Fruit fly (Drosophila melanogaster) whole organism, embryonic: ENCODE data around the gene CG8051.
A peak's percentile ranks its signal among the peaks of the same experiment; 100 is the strongest.

Experiments used
- ATbp ChIP-seq: fragments of 200-800 bp; sonication (Bioruptor generic); optimal IDR thresholded peaks from 2 replicates; lab custom pipeline; 2017; ENCODE audit warnings: missing biosample characterization, mild to moderate bottlenecking, missing genetic modification characterization, missing genetic modification reagents
- CG10267 ChIP-seq: fragments of 200-800 bp; sonication (Bioruptor generic); optimal IDR thresholded peaks from 2 replicates; lab custom pipeline; 2018; ENCODE audit warnings: missing biosample characterization, mild to moderate bottlenecking, missing genetic modification characterization, moderate library complexity
- CG11247 ChIP-seq: fragments of 200-800 bp; sonication (Bioruptor generic); IDR thresholded peaks from 2 replicates; pipeline ENCODE4 v1.3.6; 2022; ENCODE audit warnings: missing biosample characterization, missing genetic modification characterization
- CG12219 ChIP-seq: fragments of 200-800 bp; sonication (Bioruptor generic); optimal IDR thresholded peaks from 3 replicates; lab custom pipeline; 2018; ENCODE audit warnings: missing biosample characterization, mild to moderate bottlenecking, missing genetic modification characterization
- CG12236 ChIP-seq: fragments of 200-800 bp; sonication (Bioruptor generic); optimal IDR thresholded peaks from 2 replicates; lab custom pipeline; 2016; ENCODE audit warnings: missing biosample characterization, missing genetic modification characterization
- CG12299 ChIP-seq: fragments of 200-800 bp; sonication (Bioruptor generic); optimal IDR thresholded peaks from 2 replicates; lab custom pipeline; 2018; ENCODE audit warnings: missing biosample characterization, mild to moderate bottlenecking, missing genetic modification characterization
- CG1233 ChIP-seq: fragments of 200-800 bp; sonication (Bioruptor generic); optimal IDR thresholded peaks from 4 replicates; lab custom pipeline; 2018; ENCODE audit warnings: missing biosample characterization, mild to moderate bottlenecking, missing genetic modification characterization
- CG12659 ChIP-seq: fragments of 200-800 bp; sonication (Bioruptor generic); optimal IDR thresholded peaks from 3 replicates; lab custom pipeline; 2017; ENCODE audit warnings: mild to moderate bottlenecking, missing biosample characterization, missing genetic modification reagents, missing genetic modification characterization
- CG14014 ChIP-seq: fragments of 200-800 bp; sonication (Bioruptor generic); IDR thresholded peaks from 2 replicates; pipeline ENCODE4 v1.3.6; 2022; ENCODE audit warnings: missing biosample characterization, missing genetic modification characterization
- CG15269 ChIP-seq: fragments of 200-800 bp; sonication (Bioruptor generic); optimal IDR thresholded peaks from 2 replicates; lab custom pipeline; 2018; ENCODE audit warnings: missing biosample characterization, mild to moderate bottlenecking, missing genetic modification characterization, moderate library complexity
- CG1529 ChIP-seq: fragments of 200-800 bp; sonication (Bioruptor generic); optimal IDR thresholded peaks from 3 replicates; lab custom pipeline; 2018; ENCODE audit warnings: missing biosample characterization, missing genetic modification characterization
- CG15514 ChIP-seq: fragments of 200-800 bp; sonication (Bioruptor generic); optimal IDR thresholded peaks from 3 replicates; lab custom pipeline; 2017; ENCODE audit warnings: missing biosample characterization, missing genetic modification characterization, mild to moderate bottlenecking, moderate library complexity, missing genetic modification reagents
- CG17912 ChIP-seq: fragments of 200-800 bp; sonication (Bioruptor generic); optimal IDR thresholded peaks from 2 replicates; lab custom pipeline; 2018; ENCODE audit warnings: missing biosample characterization, mild to moderate bottlenecking, missing genetic modification characterization
- CG4404 ChIP-seq: fragments of 200-800 bp; sonication (Bioruptor generic); IDR thresholded peaks from 2 replicates; pipeline ENCODE4 v1.3.6; 2022; ENCODE audit warnings: missing biosample characterization, missing genetic modification characterization
- CG6254 ChIP-seq: fragments of 200-800 bp; sonication (Bioruptor generic); optimal IDR thresholded peaks from 3 replicates; lab custom pipeline; 2017; ENCODE audit warnings: mild to moderate bottlenecking, missing biosample characterization, missing genetic modification reagents, missing genetic modification characterization
- CG7357 ChIP-seq: fragments of 200-800 bp; sonication (Bioruptor generic); IDR thresholded peaks from 3 replicates; pipeline ENCODE4 v1.3.6; 2022; ENCODE audit warnings: missing biosample characterization, missing genetic modification characterization
- CG7556 ChIP-seq: fragments of 200-800 bp; sonication (Bioruptor generic); optimal IDR thresholded peaks from 2 replicates; lab custom pipeline; 2017; ENCODE audit warnings: missing biosample characterization, mild to moderate bottlenecking, missing genetic modification characterization
- CG9727 ChIP-seq: fragments of 200-800 bp; sonication (Bioruptor generic); optimal IDR thresholded peaks from 3 replicates; lab custom pipeline; 2017; ENCODE audit warnings: missing biosample characterization, mild to moderate bottlenecking, missing genetic modification characterization
- CoRest ChIP-seq: fragments of 200-800 bp; sonication (Bioruptor generic); optimal IDR thresholded peaks from 3 replicates; lab custom pipeline; 2018; ENCODE audit warnings: missing biosample characterization, mild to moderate bottlenecking, missing genetic modification characterization, moderate library complexity
- D19B ChIP-seq: fragments of 200-800 bp; sonication (Bioruptor generic); optimal IDR thresholded peaks from 2 replicates; lab custom pipeline; 2017; ENCODE audit warnings: missing biosample characterization, mild to moderate bottlenecking, missing genetic modification characterization
- Hr51 ChIP-seq, 2 experiments: fragments of 200-800 bp; sonication (Bioruptor generic); optimal IDR thresholded peaks; 2 replicates in 1 of 2; 3 replicates in 1 of 2; lab custom pipeline; 2016 to 2018; ENCODE audit warnings: missing biosample characterization in 2 of 2, missing genetic modification characterization in 2 of 2, mild to moderate bottlenecking in 1 of 2, moderate library complexity in 1 of 2
- MTF-1 ChIP-seq: fragments of 200-800 bp; sonication (Bioruptor generic); optimal IDR thresholded peaks from 2 replicates; lab custom pipeline; 2018; ENCODE audit warnings: missing biosample characterization, mild to moderate bottlenecking, missing genetic modification characterization, borderline replicate concordance
- Optix ChIP-seq: fragments of 200-800 bp; sonication (Bioruptor generic); IDR thresholded peaks from 3 replicates; pipeline ENCODE4 v1.3.6; 2022; ENCODE audit warnings: missing biosample characterization, missing genetic modification characterization
- Rx ChIP-seq: fragments of 200-800 bp; sonication (Bioruptor generic); IDR thresholded peaks from 2 replicates; pipeline ENCODE4 v1.3.6; 2022; ENCODE audit warnings: missing biosample characterization, missing genetic modification characterization
- Six4 ChIP-seq: fragments of 200-800 bp; sonication (Bioruptor generic); optimal IDR thresholded peaks from 2 replicates; lab custom pipeline; 2016; ENCODE audit warnings: missing biosample characterization, missing genetic modification characterization
- TFAM ChIP-seq: fragments of 200-800 bp; sonication (Bioruptor generic); optimal IDR thresholded peaks from 2 replicates; lab custom pipeline; 2017; ENCODE audit warnings: missing biosample characterization, missing genetic modification characterization, inconsistent platforms
- Taf1 ChIP-seq: fragments of 200-800 bp; sonication (Bioruptor generic); IDR thresholded peaks from 2 replicates; pipeline ENCODE4 v1.3.6; 2022; ENCODE audit warnings: missing biosample characterization, missing genetic modification characterization
- amos ChIP-seq: fragments of 200-800 bp; sonication (Bioruptor generic); IDR thresholded peaks from 2 replicates; pipeline ENCODE4 v1.3.6; 2022; ENCODE audit warnings: missing biosample characterization, missing genetic modification characterization; ENCODE audit not compliant: partially characterized antibody
- aop ChIP-seq: fragments of 200-800 bp; sonication (Bioruptor generic); IDR thresholded peaks from 2 replicates; pipeline ENCODE4 v1.3.6; 2022; ENCODE audit warnings: missing biosample characterization, missing genetic modification characterization
- az2 ChIP-seq: fragments of 200-800 bp; sonication (Bioruptor generic); optimal IDR thresholded peaks from 3 replicates; lab custom pipeline; 2016; ENCODE audit warnings: missing biosample characterization, missing genetic modification characterization
- caup ChIP-seq: fragments of 200-800 bp; sonication (Bioruptor generic); optimal IDR thresholded peaks from 3 replicates; lab custom pipeline; 2017; ENCODE audit warnings: missing biosample characterization, mild to moderate bottlenecking, missing genetic modification characterization, moderate library complexity; ENCODE audit not compliant: severe bottlenecking
- ci ChIP-seq: fragments of 200-800 bp; sonication (Bioruptor generic); IDR thresholded peaks from 3 replicates; pipeline ENCODE4 v1.3.6; 2022; ENCODE audit warnings: missing biosample characterization, missing genetic modification characterization
- en ChIP-seq: fragments of 200-800 bp; sonication (Bioruptor generic); optimal IDR thresholded peaks from 2 replicates; lab custom pipeline; 2016; ENCODE audit warnings: missing biosample characterization, missing genetic modification characterization
- fd64A ChIP-seq: fragments of 200-800 bp; sonication (Bioruptor generic); optimal IDR thresholded peaks from 3 replicates; lab custom pipeline; 2018; ENCODE audit warnings: missing biosample characterization, mild to moderate bottlenecking, missing genetic modification characterization
- gsb ChIP-seq: fragments of 200-800 bp; sonication (Bioruptor generic); IDR thresholded peaks from 2 replicates; pipeline ENCODE4 v1.3.6; 2022; ENCODE audit warnings: missing biosample characterization, missing genetic modification characterization
- gt ChIP-seq: fragments of 200-800 bp; sonication (Bioruptor generic); IDR thresholded peaks from 2 replicates; pipeline ENCODE4 v1.3.6; 2022; ENCODE audit warnings: missing biosample characterization, missing genetic modification characterization
- ham ChIP-seq: fragments of 200-800 bp; sonication (Bioruptor generic); IDR thresholded peaks from 2 replicates; pipeline ENCODE4 v1.3.6; 2022; ENCODE audit warnings: missing biosample characterization, missing genetic modification characterization
- lbe ChIP-seq: fragments of 200-800 bp; sonication (Bioruptor generic); optimal IDR thresholded peaks from 2 replicates; lab custom pipeline; 2016; ENCODE audit warnings: missing biosample characterization, mild to moderate bottlenecking, missing genetic modification characterization
- mam ChIP-seq: fragments of 200-800 bp; sonication (Bioruptor generic); optimal IDR thresholded peaks from 3 replicates; lab custom pipeline; 2016; ENCODE audit warnings: missing biosample characterization, missing genetic modification characterization
- nerfin-2 ChIP-seq: fragments of 200-800 bp; sonication (Bioruptor generic); IDR thresholded peaks from 2 replicates; pipeline ENCODE4 v1.3.6; 2022; ENCODE audit warnings: missing biosample characterization, missing genetic modification characterization; ENCODE audit not compliant: partially characterized antibody
- oc ChIP-seq: fragments of 200-800 bp; sonication (Bioruptor generic); optimal IDR thresholded peaks from 2 replicates; lab custom pipeline; 2018; ENCODE audit warnings: missing biosample characterization, mild to moderate bottlenecking, missing genetic modification characterization, moderate library complexity
- p53 ChIP-seq: fragments of 200-800 bp; sonication (Bioruptor generic); optimal IDR thresholded peaks from 2 replicates; lab custom pipeline; 2016; ENCODE audit warnings: missing biosample characterization, missing genetic modification characterization
- pb ChIP-seq: fragments of 200-800 bp; sonication (Bioruptor generic); optimal IDR thresholded peaks from 3 replicates; lab custom pipeline; 2016; ENCODE audit warnings: missing biosample characterization, missing genetic modification characterization
- prd ChIP-seq, 3 experiments: fragments of >200 bp in 2 of 3; fragments of 200-800 bp in 1 of 3; sonication (Bioruptor generic) in 1 of 3; optimal IDR thresholded peaks in 2 of 3; IDR thresholded peaks in 1 of 3; 2 replicates in 2 of 3; 3 replicates in 1 of 3; pipeline versions ENCODE4 v1.3.6 to Lab custom; 2017 to 2022; ENCODE audit warnings: missing biosample characterization in 1 of 3, missing genetic modification characterization in 1 of 3
- sc ChIP-seq, 3 experiments: fragments of >200 bp in 2 of 3; fragments of 200-800 bp in 1 of 3; sonication (Bioruptor generic) in 1 of 3; optimal IDR thresholded peaks; 2 replicates in 2 of 3; 3 replicates in 1 of 3; lab custom pipeline; 2017; ENCODE audit warnings: mild to moderate bottlenecking in 1 of 3, missing biosample characterization in 1 of 3, missing genetic modification characterization in 1 of 3, missing genetic modification reagents in 1 of 3
- sd ChIP-seq: fragments of 200-800 bp; sonication (Bioruptor generic); optimal IDR thresholded peaks from 3 replicates; lab custom pipeline; 2018; ENCODE audit warnings: missing biosample characterization, mild to moderate bottlenecking, missing genetic modification characterization, moderate library complexity
- shn ChIP-seq: fragments of 200-800 bp; sonication (Bioruptor generic); optimal IDR thresholded peaks from 3 replicates; lab custom pipeline; 2016; ENCODE audit warnings: missing biosample characterization, missing genetic modification characterization
- unc-4 ChIP-seq: fragments of 200-800 bp; sonication (Bioruptor generic); IDR thresholded peaks from 2 replicates; pipeline ENCODE4 v1.3.6; 2022; ENCODE audit warnings: missing biosample characterization, missing genetic modification characterization; ENCODE audit not compliant: partially characterized antibody
- wor ChIP-seq: fragments of 200-800 bp; sonication (Bioruptor generic); IDR thresholded peaks from 2 replicates; pipeline ENCODE4 v1.3.6; 2022; ENCODE audit warnings: missing biosample characterization, missing genetic modification characterization

The CG8051 gene

DNA sequence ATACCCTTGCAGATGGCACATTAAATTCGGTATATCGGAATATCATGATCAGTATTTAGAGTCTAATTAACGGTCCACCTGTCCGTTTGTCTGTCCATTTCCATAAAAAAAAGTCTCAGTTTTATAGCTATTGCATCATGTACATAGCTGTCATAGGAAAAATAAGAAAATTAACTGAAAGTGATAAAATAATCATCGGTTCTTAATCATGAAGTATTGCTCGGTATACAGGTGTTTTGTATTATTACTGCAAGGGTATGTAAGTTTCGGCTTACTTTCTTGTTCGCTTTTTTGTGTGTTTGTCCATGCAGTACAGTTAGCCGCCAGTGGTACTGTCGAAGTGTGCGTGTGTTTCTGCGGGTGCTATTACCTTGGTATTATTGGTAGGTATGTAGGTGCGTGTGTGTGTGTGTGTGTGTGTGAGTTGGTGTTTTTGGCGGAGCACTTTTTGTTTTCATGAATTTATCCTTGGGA is 46.9 kb upstream of the CG8051 start (continued):
- no peak for TF ChIP-seq ci (GFP tag; lab: Robert Waterston, UW)
- no peak for TF ChIP-seq Taf1
- no peak for TF ChIP-seq Six4 (GFP tag; lab: Kevin White, UChicago)
- TF ChIP-seq CG12659 (GFP tag; lab: Kevin White, UChicago) = peak; percentile 35
- TF ChIP-seq oc (tag; lab: Kevin White, UChicago) = no peak
- no peak for TF ChIP-seq CG11247 (GFP tag; lab: Robert Waterston, UW)
- TF ChIP-seq Rx (GFP tag; lab: Robert Waterston, UW) = no peak
- TF ChIP-seq CG6254 = peak; percentile 16
- TF ChIP-seq CG7556 (GFP tag; lab: Kevin White, UChicago) = peak; percentile 36
- TF ChIP-seq wor (GFP tag; lab: Robert Waterston, UW) = no peak
- TF ChIP-seq CG1529 (GFP tag; lab: Kevin White, UChicago) = peak; percentile 23
- TF ChIP-seq p53 (GFP tag; lab: Kevin White, UChicago) = no peak
- peak; percentile 55 for TF ChIP-seq az2 (GFP tag; lab: Kevin White, UChicago)
- TF ChIP-seq D19B (GFP tag; lab: Kevin White, UChicago) = peak; percentile 3
- peak in 1 of 2 experiments; percentile 50 for TF ChIP-seq Hr51 (GFP tag; optimal IDR thresholded peaks at IDR 0.05; lab: Kevin White, UChicago)
- TF ChIP-seq CoRest (tag; lab: Kevin White, UChicago) = peak; percentile 64
- TF ChIP-seq unc-4 = no peak
- no peak for TF ChIP-seq gsb (GFP tag; lab: Robert Waterston, UW)
- TF ChIP-seq Optix (GFP tag; lab: Robert Waterston, UW) = no peak
- TF ChIP-seq aop (GFP tag; lab: Robert Waterston, UW) = no peak
- TF ChIP-seq CG12236 (GFP tag; lab: Kevin White, UChicago) = peak; percentile 6
- no peak for TF ChIP-seq gt (GFP tag; lab: Robert Waterston, UW)
- peak; percentile 46; the same call in 1 of the 2 replicates for TF ChIP-seq CG14014 (GFP tag; lab: Robert Waterston, UW)
- no peak for TF ChIP-seq CG7357
- TF ChIP-seq sd (tag; lab: Kevin White, UChicago) = peak; percentile 6
- no peak for TF ChIP-seq CG17912 (GFP tag; lab: Kevin White, UChicago)
- peak; percentile 56 for TF ChIP-seq mam (GFP tag; lab: Kevin White, UChicago)
- no peak for TF ChIP-seq TFAM (GFP tag; lab: Kevin White, UChicago)
- no peak for TF ChIP-seq shn (GFP tag; lab: Kevin White, UChicago)
- peak; percentile 75 for TF ChIP-seq lbe (GFP tag; lab: Kevin White, UChicago)
- no peak for TF ChIP-seq prd (optimal IDR thresholded peaks at IDR 0.05; lab: Kevin White, UChicago)
- TF ChIP-seq prd (GFP tag; IDR thresholded peaks at IDR 0.05; lab: Robert Waterston, UW) = peak; percentile 18; the same call in 1 of the 3 replicates
- no peak for TF ChIP-seq MTF-1 (GFP tag; lab: Kevin White, UChicago)
- TF ChIP-seq CG9727 (GFP tag; lab: Kevin White, UChicago) = peak; percentile 57
- no peak for TF ChIP-seq amos (GFP tag; lab: Robert Waterston, UW)
- peak; percentile 27 for TF ChIP-seq caup (GFP tag; lab: Kevin White, UChicago)
- TF ChIP-seq en = peak; percentile 13
- TF ChIP-seq ATbp = peak; percentile 51
- no peak for TF ChIP-seq nerfin-2 (GFP tag; lab: Robert Waterston, UW)
- TF ChIP-seq fd64A (GFP tag; lab: Kevin White, UChicago) = no peak
- peak; percentile 31 for TF ChIP-seq CG10267
- no peak for TF ChIP-seq CG4404
- TF ChIP-seq sc (optimal IDR thresholded peaks at IDR 0.05; lab: Kevin White, UChicago) = no peak
- TF ChIP-seq sc (GFP tag; optimal IDR thresholded peaks at IDR 0.05; lab: Kevin White, UChicago) = no peak
- TF ChIP-seq ham (GFP tag; lab: Robert Waterston, UW) = no peak
- TF ChIP-seq CG12219 = peak; percentile 48
- peak; percentile 7 for TF ChIP-seq CG12299 (tag; lab: Kevin White, UChicago)
- TF ChIP-seq CG1233 (GFP tag; lab: Kevin White, UChicago) = peak; percentile 10
- peak; percentile 9 for TF ChIP-seq CG15514
- peak; percentile 40 for TF ChIP-seq pb (GFP tag; lab: Kevin White, UChicago)
- peak; percentile 62 for TF ChIP-seq CG15269
